Fruit fly (Drosophila melanogaster) whole organism, adult: Measurements from ENCODE around the gene SmydA-4.
A peak's percentile ranks its signal among the peaks of the same experiment; 100 is the strongest.
"Not testable (repeated sequence)": the region's sequence is repeated elsewhere in the genome, so short reads cannot be mapped to it uniquely, and the experiment has no call there.

ENCODE experiments used
- CG11617 ChIP-seq: fragments of 200-800 bp; sonication (Bioruptor generic); optimal IDR thresholded peaks from 2 replicates; lab custom pipeline; 2017; ENCODE audit warnings: mild to moderate bottlenecking, missing biosample characterization, missing genetic modification reagents, missing genetic modification characterization
- CG5204 ChIP-seq: fragments of 200-800 bp; sonication (Bioruptor generic); optimal IDR thresholded peaks from 2 replicates; lab custom pipeline; 2016; ENCODE audit warnings: missing biosample characterization, missing genetic modification characterization
- Hr96 ChIP-seq: fragments of 200-800 bp; sonication (Bioruptor generic); optimal IDR thresholded peaks from 2 replicates; lab custom pipeline; 2016; ENCODE audit warnings: missing biosample characterization, missing genetic modification characterization
- Mnt ChIP-seq: fragments of 200-800 bp; sonication (Bioruptor generic); optimal IDR thresholded peaks from 2 replicates; lab custom pipeline; 2016; ENCODE audit warnings: missing biosample characterization, mild to moderate bottlenecking, missing genetic modification characterization
- bab1 ChIP-seq: fragments of 200-800 bp; sonication (Bioruptor generic); optimal IDR thresholded peaks from 3 replicates; lab custom pipeline; 2019; ENCODE audit warnings: missing biosample characterization, mild to moderate bottlenecking, missing genetic modification characterization, moderate library complexity
- cic ChIP-seq: fragments of 200-800 bp; sonication (Bioruptor generic); optimal IDR thresholded peaks from 2 replicates; lab custom pipeline; 2017; ENCODE audit warnings: missing biosample characterization, mild to moderate bottlenecking, missing genetic modification characterization, moderate library complexity
- cnc ChIP-seq, 2 experiments: fragments of >200 bp; optimal IDR thresholded peaks; 2 replicates each; lab custom pipeline; 2017
- ovo ChIP-seq: fragments of 200-800 bp; sonication (Bioruptor generic); optimal IDR thresholded peaks from 2 replicates; lab custom pipeline; 2016; ENCODE audit warnings: missing biosample characterization, missing genetic modification characterization
- toe ChIP-seq: fragments of 200-800 bp; sonication (Bioruptor generic); optimal IDR thresholded peaks from 2 replicates; lab custom pipeline; 2016; ENCODE audit warnings: missing biosample characterization, missing genetic modification characterization

The SmydA-4 gene

dm6 chrX:11095276-11095675, 50.7 kb downstream of the SmydA-4 start:
- TF ChIP-seq Mnt (GFP tag; lab: Kevin White, UChicago) (peak; percentile 55), cic (GFP tag; lab: Kevin White, UChicago) (peak; percentile 15), CG5204 (no peak), bab1 (GFP tag; lab: Kevin White, UChicago) (no peak), toe (GFP tag; lab: Kevin White, UChicago) (no peak), Hr96 (GFP tag; lab: Kevin White, UChicago) (no peak)

- TF ChIP-seq cnc (optimal IDR thresholded peaks at IDR 0.05; lab: Kevin White, UChicago); ovo (GFP tag; lab: Kevin White, UChicago); CG11617: not testable (repeated sequence)
These were observed 51.4 kb downstream of the SmydA-4 start, which contains the start of gene CG42249 for dm6 chrX:11095973-11096372. CG42249 (plus strand) TSS chrX:11096273.
